Fruit fly (Drosophila melanogaster): ENCODE results near the gene Rsph9.

The Rsph9 gene

dm6 chr2L:17387735-17388367, 24.6 kb downstream of the Rsph9 start (continued):
- peak; percentile 31 for TF ChIP-seq oc (tag; optimal IDR thresholded peaks at IDR 0.05)
- no peak for TF ChIP-seq cg (GFP tag; optimal IDR thresholded peaks at IDR 0.05)
- TF ChIP-seq CrebB (tag; optimal IDR thresholded peaks at IDR 0.05), result peak; percentile 3
- TF ChIP-seq Blimp-1 (GFP tag; optimal IDR thresholded peaks at IDR 0.05), result peak; percentile 6
- peak; percentile 5 for TF ChIP-seq grn (GFP tag; optimal IDR thresholded peaks at IDR 0.05)
- TF ChIP-seq BEAF-32 (GFP tag; optimal IDR thresholded peaks at IDR 0.05), result no peak
- peak; percentile 23 for TF ChIP-seq CG2875 (GFP tag; optimal IDR thresholded peaks at IDR 0.05)
- no peak for TF ChIP-seq CG14441 (GFP tag; IDR thresholded peaks at IDR 0.05)
- TF ChIP-seq lab (GFP tag; optimal IDR thresholded peaks at IDR 0.05), result peak; percentile 62
- peak; percentile 55 for TF ChIP-seq CG34376 (GFP tag; optimal IDR thresholded peaks at IDR 0.05)
- peak; percentile 18 for TF ChIP-seq CG11504 (tag; optimal IDR thresholded peaks at IDR 0.05)
- no peak for TF ChIP-seq Dek (tag; optimal IDR thresholded peaks at IDR 0.05)
- 0 out of 2 replicates have a peak, but pooled peaks have one; percentile 21 for TF ChIP-seq CG5953 (GFP tag; IDR thresholded peaks at IDR 0.05)
- TF ChIP-seq CG10543 (GFP tag; optimal IDR thresholded peaks at IDR 0.05), result peak; percentile 67
- peak; percentile 5 for TF ChIP-seq CG1792 (GFP tag; optimal IDR thresholded peaks at IDR 0.05)
- no peak for TF ChIP-seq Mrtf (GFP tag; IDR thresholded peaks at IDR 0.05)
- TF ChIP-seq Hey (tag; optimal IDR thresholded peaks at IDR 0.05), result peak; percentile 7
- TF ChIP-seq ase (GFP tag; IDR thresholded peaks at IDR 0.05), result no peak
- TF ChIP-seq CG17385 (GFP tag; optimal IDR thresholded peaks at IDR 0.05), result peak; percentile 5
- TF ChIP-seq CG6765 (GFP tag; optimal IDR thresholded peaks at IDR 0.05), result peak; percentile 19
- TF ChIP-seq sd (tag; optimal IDR thresholded peaks at IDR 0.05), result no peak
- TF ChIP-seq Gsc (GFP tag; IDR thresholded peaks at IDR 0.05), result no peak
- no peak for TF ChIP-seq Elba2 (GFP tag; optimal IDR thresholded peaks at IDR 0.05)
- TF ChIP-seq Med (GFP tag), result peak; percentile 85
- no peak for TF ChIP-seq danr (GFP tag; IDR thresholded peaks at IDR 0.05)
- peak; percentile 44 for TF ChIP-seq PHDP (tag; optimal IDR thresholded peaks at IDR 0.05)
- 0 out of 3 replicates have a peak, but pooled peaks have one; percentile 14 for TF ChIP-seq so (GFP tag; IDR thresholded peaks at IDR 0.05)
- no peak for TF ChIP-seq gfzf (GFP tag; optimal IDR thresholded peaks at IDR 0.05)
- no peak for TF ChIP-seq ash1 (GFP tag; optimal IDR thresholded peaks at IDR 0.05)
- peak; percentile 20 for TF ChIP-seq cwo (GFP tag; optimal IDR thresholded peaks at IDR 0.05)
- TF ChIP-seq CG12659 (GFP tag; optimal IDR thresholded peaks at IDR 0.05), result peak; percentile 13
- peak; percentile 60 for TF ChIP-seq Hmr (GFP tag; optimal IDR thresholded peaks at IDR 0.05)
- no peak for TF ChIP-seq tio (GFP tag; optimal IDR thresholded peaks at IDR 0.05)
- no peak for TF ChIP-seq CG6254 (GFP tag; optimal IDR thresholded peaks at IDR 0.05)
- TF ChIP-seq CG6813 (GFP tag; optimal IDR thresholded peaks at IDR 0.05), result no peak
- TF ChIP-seq B-H2 (GFP tag; optimal IDR thresholded peaks at IDR 0.05), result peak; percentile 20
- no peak for TF ChIP-seq CG9215 (GFP tag; IDR thresholded peaks at IDR 0.05)
- TF ChIP-seq CG2678 (tag; optimal IDR thresholded peaks at IDR 0.05), result peak; percentile 45
- no peak for TF ChIP-seq dimm (GFP tag; IDR thresholded peaks at IDR 0.05)
- peak; percentile 3 for TF ChIP-seq CG1647 (GFP tag; optimal IDR thresholded peaks at IDR 0.05)
- no peak for TF ChIP-seq CG16779 (GFP tag; IDR thresholded peaks at IDR 0.05)
- no peak for TF ChIP-seq nerfin-1 (tag; optimal IDR thresholded peaks at IDR 0.05)
- peak; percentile 48 for TF ChIP-seq CG13894 (tag; optimal IDR thresholded peaks at IDR 0.05)
- peak; percentile 14 for TF ChIP-seq CG13624 (GFP tag; optimal IDR thresholded peaks at IDR 0.05)
- TF ChIP-seq CG18619 (GFP tag; optimal IDR thresholded peaks at IDR 0.05), result peak; percentile 24
- no peak for TF ChIP-seq Usf (GFP tag; optimal IDR thresholded peaks at IDR 0.05)
- TF ChIP-seq CG31365 (tag; optimal IDR thresholded peaks at IDR 0.05), result peak; percentile 13
- no peak for TF ChIP-seq HLH4C (GFP tag; IDR thresholded peaks at IDR 0.05; ENCODE audit: partially characterized antibody)
- TF ChIP-seq CG4282 (GFP tag; optimal IDR thresholded peaks at IDR 0.05), result no peak
